Worm (Caenorhabditis elegans) whole organism, late embryonic: ENCODE measurements around the gene pha-4.

ENCODE experiments used
- K02D7.2 ChIP-seq: sonication (generic microtip); optimal IDR thresholded peaks from 2 replicates; lab custom pipeline; 2017; ENCODE audit warnings: mild to moderate bottlenecking, missing genetic modification characterization, missing compliant biosample characterization
- K09A11.1 ChIP-seq: sonication (generic microtip); optimal IDR thresholded peaks from 2 replicates; lab custom pipeline; 2017; ENCODE audit warnings: antibody characterized with exemption, mild to moderate bottlenecking, missing genetic modification characterization, missing compliant biosample characterization; ENCODE audit not compliant: insufficient read depth
- T23F11.4 ChIP-seq: fragments of 200-800 bp; sonication (Bioruptor generic); optimal IDR thresholded peaks from 2 replicates; lab custom pipeline; 2018; ENCODE audit warnings: mild to moderate bottlenecking, missing genetic modification characterization, missing compliant biosample characterization
- Y22D7AL.16 ChIP-seq: sonication (generic microtip); optimal IDR thresholded peaks from 2 replicates; lab custom pipeline; 2016; ENCODE audit warnings: missing genetic modification characterization, missing compliant biosample characterization
- ama-1 ChIP-seq: fragments of 150-350 bp; optimal IDR thresholded peaks from 2 replicates; lab custom pipeline; 2014
- ceh-18 ChIP-seq: sonication (generic microtip); optimal IDR thresholded peaks from 2 replicates; lab custom pipeline; 2016; ENCODE audit warnings: missing genetic modification characterization, missing compliant biosample characterization
- ceh-2 ChIP-seq: sonication (generic microtip); optimal IDR thresholded peaks from 2 replicates; lab custom pipeline; 2016; ENCODE audit warnings: missing genotype, missing genetic modification characterization, missing compliant biosample characterization
- ceh-22 ChIP-seq: sonication (generic microtip); optimal IDR thresholded peaks from 2 replicates; lab custom pipeline; 2017; ENCODE audit warnings: missing biosample characterization, missing genetic modification characterization
- ceh-24 ChIP-seq: sonication (generic microtip); optimal IDR thresholded peaks from 2 replicates; lab custom pipeline; 2016; ENCODE audit warnings: mild to moderate bottlenecking, missing genetic modification characterization, missing compliant biosample characterization
- ceh-30 ChIP-seq: fragments of 150-350 bp; optimal IDR thresholded peaks from 2 replicates; lab custom pipeline; 2014; ENCODE audit warnings: missing biosample characterization, missing genetic modification characterization
- ceh-31 ChIP-seq: sonication (generic microtip); optimal IDR thresholded peaks from 2 replicates; lab custom pipeline; 2016; ENCODE audit warnings: missing genetic modification characterization, missing compliant biosample characterization
- ceh-34 ChIP-seq: sonication (generic microtip); optimal IDR thresholded peaks from 2 replicates; lab custom pipeline; 2016; ENCODE audit warnings: mild to moderate bottlenecking, missing genetic modification characterization, missing compliant biosample characterization
- ceh-6 ChIP-seq: fragments of 200-800 bp; sonication (Bioruptor generic); optimal IDR thresholded peaks from 2 replicates; lab custom pipeline; 2018; ENCODE audit warnings: mild to moderate bottlenecking, missing genetic modification characterization, missing compliant biosample characterization
- ceh-9 ChIP-seq: sonication (generic microtip); optimal IDR thresholded peaks from 2 replicates; lab custom pipeline; 2016; ENCODE audit warnings: mild to moderate bottlenecking, missing genetic modification characterization, inconsistent platforms, missing compliant biosample characterization
- che-1 ChIP-seq: sonication (generic microtip); optimal IDR thresholded peaks from 2 replicates; lab custom pipeline; 2016; ENCODE audit warnings: mild to moderate bottlenecking, missing genetic modification characterization, missing compliant biosample characterization
- dve-1 ChIP-seq: sonication (generic microtip); optimal IDR thresholded peaks from 2 replicates; lab custom pipeline; 2017; ENCODE audit warnings: antibody characterized with exemption, mild to moderate bottlenecking, missing genetic modification characterization, missing compliant biosample characterization
- elt-2 ChIP-seq: sonication (generic microtip); optimal IDR thresholded peaks from 2 replicates; lab custom pipeline; 2016; ENCODE audit warnings: missing genetic modification reagents, missing genetic modification characterization, missing compliant biosample characterization
- ets-4 ChIP-seq: sonication (generic microtip); optimal IDR thresholded peaks from 2 replicates; lab custom pipeline; 2016; ENCODE audit warnings: missing genetic modification characterization, missing compliant biosample characterization
- fkh-10 ChIP-seq: fragments of 150-350 bp; optimal IDR thresholded peaks from 2 replicates; lab custom pipeline; 2014; ENCODE audit warnings: missing biosample characterization, missing genetic modification reagents, missing genetic modification characterization
- gmeb-2 ChIP-seq: sonication (generic microtip); optimal IDR thresholded peaks from 2 replicates; lab custom pipeline; 2016; ENCODE audit warnings: missing genetic modification characterization, inconsistent platforms, missing compliant biosample characterization
- hlh-15 ChIP-seq: sonication (generic microtip); optimal IDR thresholded peaks from 2 replicates; lab custom pipeline; 2016; ENCODE audit warnings: missing genetic modification characterization, missing compliant biosample characterization
- hlh-30 ChIP-seq: sonication (generic microtip); optimal IDR thresholded peaks from 2 replicates; lab custom pipeline; 2017; ENCODE audit warnings: antibody characterized with exemption, missing genetic modification characterization, missing compliant biosample characterization; ENCODE audit not compliant: insufficient read depth
- hlh-8 ChIP-seq: sonication (generic microtip); optimal IDR thresholded peaks from 2 replicates; lab custom pipeline; 2016; ENCODE audit warnings: missing genotype, missing genetic modification characterization, missing compliant biosample characterization
- lin-11 ChIP-seq: fragments of 200-800 bp; sonication (Bioruptor generic); optimal IDR thresholded peaks from 2 replicates; lab custom pipeline; 2018; ENCODE audit warnings: mild to moderate bottlenecking, missing genetic modification characterization, missing compliant biosample characterization
- madf-2 ChIP-seq: sonication (generic microtip); optimal IDR thresholded peaks from 2 replicates; lab custom pipeline; 2017; ENCODE audit warnings: missing genetic modification characterization, missing compliant biosample characterization
- nfya-1 ChIP-seq: sonication (generic microtip); optimal IDR thresholded peaks from 2 replicates; lab custom pipeline; 2017; ENCODE audit warnings: missing genetic modification characterization, mild to moderate bottlenecking, missing compliant biosample characterization, antibody characterized with exemption, moderate library complexity
- pag-3 ChIP-seq: sonication (generic microtip); optimal IDR thresholded peaks from 2 replicates; lab custom pipeline; 2016; ENCODE audit warnings: missing compliant biosample characterization, missing genetic modification characterization, borderline replicate concordance
- pat-9 ChIP-seq: fragments of 200-800 bp; sonication (Bioruptor generic); optimal IDR thresholded peaks from 2 replicates; lab custom pipeline; 2018; ENCODE audit warnings: mild to moderate bottlenecking, missing genetic modification characterization, moderate library complexity, missing compliant biosample characterization
- pax-1 ChIP-seq: fragments of 150-350 bp; optimal IDR thresholded peaks from 2 replicates; lab custom pipeline; 2014; ENCODE audit warnings: missing biosample characterization, missing genetic modification characterization
- pha-2 ChIP-seq: sonication (generic microtip); optimal IDR thresholded peaks from 2 replicates; lab custom pipeline; 2017; ENCODE audit warnings: mild to moderate bottlenecking, missing genetic modification characterization, missing compliant biosample characterization
- pros-1 ChIP-seq: fragments of 150-350 bp; optimal IDR thresholded peaks from 2 replicates; lab custom pipeline; 2014; ENCODE audit warnings: missing biosample characterization, missing genetic modification reagents, missing genetic modification characterization
- ref-2 ChIP-seq: sonication (generic microtip); optimal IDR thresholded peaks from 2 replicates; lab custom pipeline; 2016; ENCODE audit warnings: missing genetic modification characterization, missing compliant biosample characterization
- rnt-1 ChIP-seq: sonication (generic microtip); optimal IDR thresholded peaks from 2 replicates; lab custom pipeline; 2016; ENCODE audit warnings: missing genetic modification characterization, missing compliant biosample characterization
- sdc-2 ChIP-seq: sonication (generic microtip); optimal IDR thresholded peaks from 2 replicates; lab custom pipeline; 2016; ENCODE audit warnings: missing genotype, missing genetic modification characterization, missing compliant biosample characterization
- sox-2 ChIP-seq: fragments of 200-800 bp; sonication (Bioruptor generic); IDR thresholded peaks from 2 replicates; pipeline ENCODE4 v1.3.6; 2022; ENCODE audit warnings: missing genetic modification reagents, missing genetic modification characterization, missing compliant biosample characterization
- sox-4 ChIP-seq: sonication (generic microtip); optimal IDR thresholded peaks from 2 replicates; lab custom pipeline; 2017; ENCODE audit warnings: mild to moderate bottlenecking, missing genetic modification characterization, inconsistent platforms, missing compliant biosample characterization
- syd-9 ChIP-seq: sonication (generic microtip); optimal IDR thresholded peaks from 2 replicates; lab custom pipeline; 2016; ENCODE audit warnings: mild to moderate bottlenecking, missing genetic modification characterization, moderate library complexity, missing compliant biosample characterization
- tbx-2 ChIP-seq: sonication (generic microtip); optimal IDR thresholded peaks from 2 replicates; lab custom pipeline; 2016; ENCODE audit warnings: missing genetic modification characterization, missing compliant biosample characterization
- tbx-7 ChIP-seq: sonication (generic microtip); optimal IDR thresholded peaks from 2 replicates; lab custom pipeline; 2016; ENCODE audit warnings: missing genotype, missing genetic modification characterization, missing compliant biosample characterization
- unc-3 ChIP-seq, 2 experiments: fragments of 200-800 bp in 1 of 2; sonication (Bioruptor generic) in 1 of 2; sonication (generic microtip) in 1 of 2; conservative IDR thresholded peaks in 1 of 2; optimal IDR thresholded peaks in 1 of 2; 2 replicates each; pipeline versions ENCODE4 v1.3.6 to Lab custom; 2016 to 2022; ENCODE audit warnings: missing compliant biosample characterization in 2 of 2, missing genetic modification characterization in 2 of 2, missing genetic modification reagents in 1 of 2
- unc-42 ChIP-seq: sonication (generic microtip); optimal IDR thresholded peaks from 2 replicates; lab custom pipeline; 2016; ENCODE audit warnings: missing genotype, missing genetic modification characterization, missing compliant biosample characterization
- unc-55 ChIP-seq: sonication (generic microtip); optimal IDR thresholded peaks from 2 replicates; lab custom pipeline; 2017; ENCODE audit warnings: missing biosample characterization, missing genetic modification reagents, missing genetic modification characterization
- unc-86 ChIP-seq: sonication (generic microtip); optimal IDR thresholded peaks from 2 replicates; lab custom pipeline; 2016; ENCODE audit warnings: missing genetic modification characterization, missing compliant biosample characterization
- zip-5 ChIP-seq: sonication (generic microtip); optimal IDR thresholded peaks from 2 replicates; lab custom pipeline; 2016; ENCODE audit warnings: missing genetic modification characterization, missing compliant biosample characterization
- ztf-16 ChIP-seq: sonication (generic microtip); optimal IDR thresholded peaks from 2 replicates; lab custom pipeline; 2017; ENCODE audit warnings: missing genetic modification characterization, missing compliant biosample characterization

The pha-4 gene

ce11 chrV:20711733-20712132, 41.1 kb upstream of the pha-4 start (continued):
- TF ChIP-seq pag-3 (no peak), ceh-6 (GFP tag; lab: Kevin White, UChicago) (no peak), elt-2 (tag; lab: Kevin White, UChicago) (no peak), ceh-9 (tag; lab: Kevin White, UChicago) (no peak), K02D7.2 (tag; lab: Kevin White, UChicago) (no peak), ceh-2 (tag; lab: Kevin White, UChicago) (no peak), K09A11.1 (tag; lab: Kevin White, UChicago) (no peak), che-1 (tag; lab: Kevin White, UChicago) (no peak), unc-86 (tag; lab: Kevin White, UChicago) (no peak), hlh-8 (peak; percentile 92), ref-2 (tag; lab: Kevin White, UChicago) (no peak), ceh-22 (tag; lab: Kevin White, UChicago) (no peak), T23F11.4 (GFP tag; lab: Kevin White, UChicago) (no peak), unc-3 (GFP tag; conservative IDR thresholded peaks at IDR 0.05; lab: Robert Waterston, UW) (no peak), unc-3 (tag; optimal IDR thresholded peaks at IDR 0.05; lab: Kevin White, UChicago) (no peak), sox-4 (tag; lab: Kevin White, UChicago) (no peak), hlh-15 (tag; lab: Kevin White, UChicago) (no peak), pha-2 (tag; lab: Kevin White, UChicago) (peak; percentile 25), pros-1 (tag; lab: Kevin White, UChicago) (no peak), madf-2 (no peak), sdc-2 (tag; lab: Kevin White, UChicago) (no peak), ceh-30 (tag; lab: Kevin White, UChicago) (no peak), fkh-10 (no peak), sox-2 (GFP tag; lab: Robert Waterston, UW) (no peak), syd-9 (tag; lab: Kevin White, UChicago) (no peak), ceh-31 (tag; lab: Kevin White, UChicago) (peak; percentile 80), unc-42 (tag; lab: Kevin White, UChicago) (peak; percentile 78), tbx-7 (tag; lab: Kevin White, UChicago) (no peak), dve-1 (tag; lab: Kevin White, UChicago) (no peak), ztf-16 (tag; lab: Kevin White, UChicago) (no peak), ceh-24 (tag; lab: Kevin White, UChicago) (no peak), Y22D7AL.16 (no peak), gmeb-2 (no peak)

- peak; percentile 56 for TF ChIP-seq elt-2 (tag; lab: Kevin White, UChicago)
- no peak for TF ChIP-seq unc-55 (GFP tag; lab: Kevin White, UChicago)
These were observed 40.4 kb upstream of the pha-4 start for ce11 chrV:20712318-20712993.

ce11 chrV:20712994-20713326, 39.9 kb upstream of the pha-4 start:
- TF ChIP-seq zip-5 (tag; lab: Kevin White, UChicago) (no peak), ets-4 (no peak), pros-1 (tag; lab: Kevin White, UChicago) (peak; percentile 31), sox-2 (GFP tag; lab: Robert Waterston, UW) (no peak), ceh-31 (tag; lab: Kevin White, UChicago) (peak; percentile 15), ama-1 (lab: Kevin White, UChicago) (no peak), unc-55 (GFP tag; lab: Kevin White, UChicago) (peak; percentile 65), ceh-30 (tag; lab: Kevin White, UChicago) (peak; percentile 45), pax-1 (peak; percentile 55), rnt-1 (tag; lab: Kevin White, UChicago) (peak; percentile 9), dve-1 (tag; lab: Kevin White, UChicago) (no peak), tbx-2 (tag; lab: Kevin White, UChicago) (peak; percentile 25), ceh-18 (peak; percentile 69), pag-3 (no peak), ceh-34 (peak; percentile 13), lin-11 (no peak), pat-9 (tag; lab: Kevin White, UChicago) (peak; percentile 29), nfya-1 (tag; lab: Kevin White, UChicago) (peak; percentile 24), hlh-30 (peak; percentile 43), unc-42 (tag; lab: Kevin White, UChicago) (peak; percentile 26)
